Worm (Caenorhabditis elegans) whole organism, late embryonic: Measurements from ENCODE around the gene twk-7.

Experiments used
- ama-1 ChIP-seq: fragments of 150-350 bp; optimal IDR thresholded peaks from 2 replicates; lab custom pipeline; 2014
- ceh-31 ChIP-seq: sonication (generic microtip); optimal IDR thresholded peaks from 2 replicates; lab custom pipeline; 2016; ENCODE audit warnings: missing genetic modification characterization, missing compliant biosample characterization
- dmd-4 ChIP-seq: sonication (generic microtip); optimal IDR thresholded peaks from 2 replicates; lab custom pipeline; 2016; ENCODE audit warnings: borderline replicate concordance, missing genetic modification characterization, missing compliant biosample characterization
- fkh-10 ChIP-seq: fragments of 150-350 bp; optimal IDR thresholded peaks from 2 replicates; lab custom pipeline; 2014; ENCODE audit warnings: missing biosample characterization, missing genetic modification reagents, missing genetic modification characterization
- hlh-30 ChIP-seq: sonication (generic microtip); optimal IDR thresholded peaks from 2 replicates; lab custom pipeline; 2017; ENCODE audit warnings: antibody characterized with exemption, missing genetic modification characterization, missing compliant biosample characterization; ENCODE audit not compliant: insufficient read depth
- mec-3 ChIP-seq: sonication (generic microtip); optimal IDR thresholded peaks from 2 replicates; lab custom pipeline; 2016; ENCODE audit warnings: borderline replicate concordance, missing genetic modification characterization, missing compliant biosample characterization
- nhr-11 ChIP-seq: fragments of 150-350 bp; optimal IDR thresholded peaks from 2 replicates; lab custom pipeline; 2014; ENCODE audit warnings: missing biosample characterization, missing genetic modification characterization
- pha-4 ChIP-seq: fragments of 150-350 bp; optimal IDR thresholded peaks from 2 replicates; lab custom pipeline; 2018; ENCODE audit warnings: missing biosample characterization, missing genetic modification reagents, missing genetic modification characterization
- tbx-2 ChIP-seq: sonication (generic microtip); optimal IDR thresholded peaks from 2 replicates; lab custom pipeline; 2016; ENCODE audit warnings: missing genetic modification characterization, missing compliant biosample characterization

ce11 chrIII:8605532-8605931 is 38.0 kb downstream of the twk-7 start, which contains the start of gene C06E1.1:
- TF ChIP-seq dmd-4: no peak
- no peak for TF ChIP-seq fkh-10 (GFP tag; lab: Kevin White, UChicago)
- no peak for TF ChIP-seq hlh-30
- no peak for TF ChIP-seq mec-3
- no peak for TF ChIP-seq ceh-31 (tag; lab: Kevin White, UChicago)
- TF ChIP-seq pha-4 (tag; lab: Kevin White, UChicago): no peak
- TF ChIP-seq tbx-2 (tag; lab: Kevin White, UChicago): no peak
- no peak for TF ChIP-seq nhr-11 (tag; lab: Kevin White, UChicago)
- TF ChIP-seq ama-1 (lab: Kevin White, UChicago): no peak
